Worm (Caenorhabditis elegans): ENCODE results near the gene rpl-21.

The rpl-21 gene

ce11 chrIII:8130177-8130902, at the start of gene rpl-21, which contains the start of gene C14B9.10:
rpl-21 (minus strand) TSS chrIII:8130227.
C14B9.10 (plus strand) TSS chrIII:8130852.
- TF ChIP-seq egl-27 (tag; optimal IDR thresholded peaks at IDR 0.05): no peak
- TF ChIP-seq lin-15B (tag; optimal IDR thresholded peaks at IDR 0.05): peak; percentile 87
- TF ChIP-seq mml-1 (tag; optimal IDR thresholded peaks at IDR 0.05): no peak
- TF ChIP-seq snpc-4 (tag; optimal IDR thresholded peaks at IDR 0.05): peak; percentile 47
- TF ChIP-seq elt-2 (tag; optimal IDR thresholded peaks at IDR 0.05): peak; percentile 45
- TF ChIP-seq nhr-25 (tag; optimal IDR thresholded peaks at IDR 0.05): peak; percentile 83
- TF ChIP-seq ceh-16 (tag; optimal IDR thresholded peaks at IDR 0.05): peak; percentile 11
- peak; percentile 90 for TF ChIP-seq hmg-11 (tag; optimal IDR thresholded peaks at IDR 0.05)
- TF ChIP-seq ceh-82 (tag; optimal IDR thresholded peaks at IDR 0.05): peak; percentile 20
- peak; percentile 59 for TF ChIP-seq pqm-1 (tag; optimal IDR thresholded peaks at IDR 0.05)
- TF ChIP-seq lsy-12 (tag; optimal IDR thresholded peaks at IDR 0.05): peak; percentile 63
- no peak for TF ChIP-seq ztf-4 (tag; optimal IDR thresholded peaks at IDR 0.05)
- no peak for TF ChIP-seq fos-1 (tag; optimal IDR thresholded peaks at IDR 0.05)
- peak; percentile 11 for TF ChIP-seq tbx-2 (tag; optimal IDR thresholded peaks at IDR 0.05)
- no peak for TF ChIP-seq nhr-237 (tag; optimal IDR thresholded peaks at IDR 0.05)
- peak; percentile 95 for TF ChIP-seq pha-4 (tag; optimal IDR thresholded peaks at IDR 0.05)
- no peak for TF ChIP-seq sea-2 (GFP tag; optimal IDR thresholded peaks at IDR 0.05)
- peak; percentile 11 for TF ChIP-seq unc-62 (GFP tag; optimal IDR thresholded peaks at IDR 0.05)
- TF ChIP-seq daf-12 (tag; optimal IDR thresholded peaks at IDR 0.05): no peak
- TF ChIP-seq ama-1 (optimal IDR thresholded peaks at IDR 0.05): peak; percentile 53
- TF ChIP-seq jun-1 (tag; optimal IDR thresholded peaks at IDR 0.05): peak; percentile 35
- TF ChIP-seq nhr-23 (tag; optimal IDR thresholded peaks at IDR 0.05): peak; percentile 85
- peak; percentile 81 for TF ChIP-seq egl-5 (tag; optimal IDR thresholded peaks at IDR 0.05)
- TF ChIP-seq ceh-9 (tag; optimal IDR thresholded peaks at IDR 0.05): no peak
- peak; percentile 58 for TF ChIP-seq skn-1 (tag; optimal IDR thresholded peaks at IDR 0.05)
- TF ChIP-seq R02D3.7 (tag; optimal IDR thresholded peaks at IDR 0.05): peak; percentile 82
- peak; percentile 98 for TF ChIP-seq nfya-1 (tag; optimal IDR thresholded peaks at IDR 0.05; ENCODE audit: insufficient read depth)
- peak; percentile 90 for TF ChIP-seq lin-39 (tag; optimal IDR thresholded peaks at IDR 0.05)
- TF ChIP-seq ZK546.5 (tag; optimal IDR thresholded peaks at IDR 0.05): peak; percentile 0
- peak; percentile 57 for TF ChIP-seq ceh-28 (tag; optimal IDR thresholded peaks at IDR 0.05)
- TF ChIP-seq nhr-43 (tag; optimal IDR thresholded peaks at IDR 0.05; ENCODE audit: poor library complexity, severe bottlenecking): peak; percentile 74

ce11 chrIII:8178924-8179323, 48.9 kb upstream of the rpl-21 start, which contains the start of gene C50C3.5:
C50C3.5 (plus strand) TSS chrIII:8179224.
- TF ChIP-seq nhr-11 (tag; optimal IDR thresholded peaks at IDR 0.05) (no peak), fos-1 (tag; optimal IDR thresholded peaks at IDR 0.05) (no peak), jun-1 (tag; optimal IDR thresholded peaks at IDR 0.05) (no peak), lsy-12 (tag; optimal IDR thresholded peaks at IDR 0.05) (no peak), nhr-43 (tag; optimal IDR thresholded peaks at IDR 0.05; ENCODE audit: poor library complexity, severe bottlenecking) (no peak), nhr-12 (tag; optimal IDR thresholded peaks at IDR 0.05) (no peak), eor-1 (tag; optimal IDR thresholded peaks at IDR 0.05) (no peak), nfya-1 (tag; optimal IDR thresholded peaks at IDR 0.05; ENCODE audit: insufficient read depth) (no peak), nhr-76 (tag; optimal IDR thresholded peaks at IDR 0.05) (no peak), ceh-28 (tag; optimal IDR thresholded peaks at IDR 0.05) (no peak), sea-2 (GFP tag; optimal IDR thresholded peaks at IDR 0.05) (no peak), nhr-28 (tag; optimal IDR thresholded peaks at IDR 0.05) (no peak), lin-15B (tag; optimal IDR thresholded peaks at IDR 0.05) (no peak), ceh-82 (tag; optimal IDR thresholded peaks at IDR 0.05) (no peak), egl-27 (tag; optimal IDR thresholded peaks at IDR 0.05) (no peak)

- TF ChIP-seq ceh-9 (tag; optimal IDR thresholded peaks at IDR 0.05): no peak
- no peak for TF ChIP-seq mdl-1 (tag; optimal IDR thresholded peaks at IDR 0.05)
- TF ChIP-seq skn-1 (tag; optimal IDR thresholded peaks at IDR 0.05): no peak
- TF ChIP-seq aly-2 (tag; optimal IDR thresholded peaks at IDR 0.05): no peak
- TF ChIP-seq fkh-10 (GFP tag; optimal IDR thresholded peaks at IDR 0.05): no peak
- no peak for TF ChIP-seq hmg-11 (tag; optimal IDR thresholded peaks at IDR 0.05)
- TF ChIP-seq lsy-12 (tag; optimal IDR thresholded peaks at IDR 0.05): no peak
Observed at ce11 chrIII:8176265-8176664, 46.2 kb upstream of the rpl-21 start, which contains the start of gene C50C3.12. C50C3.12 (plus strand) TSS chrIII:8176565.
